Fruit fly (Drosophila melanogaster): ENCODE measurements around the gene CG8745.

Gene CG8745

dm6 chr3L:13905515-13905914, 38.8 kb upstream of the CG8745 start (continued):
- TF ChIP-seq Gsc (GFP tag; IDR thresholded peaks at IDR 0.05) (no peak), shn (GFP tag; optimal IDR thresholded peaks at IDR 0.05) (no peak), her (GFP tag; optimal IDR thresholded peaks at IDR 0.05) (no peak), CG31365 (tag; optimal IDR thresholded peaks at IDR 0.05) (no peak), HmgZ (tag; optimal IDR thresholded peaks at IDR 0.05) (peak; percentile 58), sna (GFP tag; IDR thresholded peaks at IDR 0.05; ENCODE audit: partially characterized antibody) (no peak), Atf-2 (GFP tag; optimal IDR thresholded peaks at IDR 0.05) (no peak), CG3995 (GFP tag; optimal IDR thresholded peaks at IDR 0.05) (no peak), Hand (GFP tag; optimal IDR thresholded peaks at IDR 0.05) (peak; percentile 81), CG6813 (GFP tag; optimal IDR thresholded peaks at IDR 0.05) (peak; percentile 53), CG31388 (GFP tag; optimal IDR thresholded peaks at IDR 0.05) (no peak), CG18619 (GFP tag; optimal IDR thresholded peaks at IDR 0.05) (peak; percentile 66), Spps (tag; optimal IDR thresholded peaks at IDR 0.05) (no peak), CG13775 (GFP tag; optimal IDR thresholded peaks at IDR 0.05) (peak; percentile 25), Hey (tag; optimal IDR thresholded peaks at IDR 0.05) (no peak), CG7372 (GFP tag; IDR thresholded peaks at IDR 0.05) (no peak), Fer1 (GFP tag; optimal IDR thresholded peaks at IDR 0.05) (peak; percentile 90), CG33557 (GFP tag; optimal IDR thresholded peaks at IDR 0.05) (no peak), gro (GFP tag; optimal IDR thresholded peaks at IDR 0.05) (no peak), dm (GFP tag; optimal IDR thresholded peaks at IDR 0.05) (no peak), Sin3A (optimal IDR thresholded peaks at IDR 0.05) (no peak), CG10147 (GFP tag; optimal IDR thresholded peaks at IDR 0.05) (peak; percentile 84), fru (optimal IDR thresholded peaks at IDR 0.05) (no peak), trh (GFP tag; optimal IDR thresholded peaks at IDR 0.05) (no peak), lilli (GFP tag; optimal IDR thresholded peaks at IDR 0.05) (peak; percentile 20), Dek (tag; optimal IDR thresholded peaks at IDR 0.05) (peak; percentile 44), CG15073 (GFP tag; optimal IDR thresholded peaks at IDR 0.05) (no peak), CG9437 (GFP tag; optimal IDR thresholded peaks at IDR 0.05) (peak; percentile 47), Awh (GFP tag; IDR thresholded peaks at IDR 0.05) (no peak), Elba2 (GFP tag; optimal IDR thresholded peaks at IDR 0.05) (no peak), CG10209 (GFP tag; optimal IDR thresholded peaks at IDR 0.05) (peak; percentile 48), C15 (GFP tag; IDR thresholded peaks at IDR 0.05) (no peak), Mrtf (GFP tag; IDR thresholded peaks at IDR 0.05) (no peak; the same call in 2 of the 3 replicates), ato (GFP tag; IDR thresholded peaks at IDR 0.05; ENCODE audit: partially characterized antibody) (no peak), CG16813 (GFP tag; IDR thresholded peaks at IDR 0.05; ENCODE audit: partially characterized antibody) (no peak), CG1792 (GFP tag; optimal IDR thresholded peaks at IDR 0.05) (no peak), cad (GFP tag; optimal IDR thresholded peaks at IDR 0.05) (no peak), fu2 (GFP tag; optimal IDR thresholded peaks at IDR 0.05) (no peak), CG14050 (GFP tag; IDR thresholded peaks at IDR 0.05) (no peak), CG9817 (tag; optimal IDR thresholded peaks at IDR 0.05) (peak; percentile 40), Fer3 (tag; optimal IDR thresholded peaks at IDR 0.05) (peak; percentile 68), lola (GFP tag; optimal IDR thresholded peaks at IDR 0.05) (peak in 1 of 3 experiments; percentile 12), CG6791 (GFP tag; IDR thresholded peaks at IDR 0.05; ENCODE audit: partially characterized antibody) (no peak), kah (GFP tag; optimal IDR thresholded peaks at IDR 0.05) (no peak), ftz-f1 (GFP tag; optimal IDR thresholded peaks at IDR 0.05) (no peak), klu (GFP tag; IDR thresholded peaks at IDR 0.05) (no peak), Atf3 (GFP tag; optimal IDR thresholded peaks at IDR 0.05) (no peak), hth (optimal IDR thresholded peaks at IDR 0.05) (no peak), CG7271 (tag; optimal IDR thresholded peaks at IDR 0.05) (no peak), Lhr (GFP tag; optimal IDR thresholded peaks at IDR 0.05) (no peak), bsh (GFP tag; optimal IDR thresholded peaks at IDR 0.05) (peak in 1 of 2 experiments; percentile 52), croc (GFP tag; conservative IDR thresholded peaks at IDR 0.05) (no peak), CTCF (GFP tag; optimal IDR thresholded peaks at IDR 0.05) (no peak)

Measured in whole organism, embryonic.